Worm (Caenorhabditis elegans) whole organism, L1 larva: Measurements from ENCODE around the gene str-180.

Source experiments
- C04F5.9 ChIP-seq: sonication (generic microtip); optimal IDR thresholded peaks from 2 replicates; lab custom pipeline; 2016; ENCODE audit warnings: missing genetic modification characterization, missing compliant biosample characterization
- C34B4.2 ChIP-seq: sonication (generic microtip); optimal IDR thresholded peaks from 2 replicates; lab custom pipeline; 2017; ENCODE audit warnings: mild to moderate bottlenecking, missing genetic modification characterization, missing compliant biosample characterization
- Y116A8C.19 ChIP-seq: sonication (generic microtip); optimal IDR thresholded peaks from 2 replicates; lab custom pipeline; 2016; ENCODE audit warnings: missing compliant biosample characterization, missing genetic modification characterization, borderline replicate concordance
- alr-1 ChIP-seq: fragments of 200-800 bp; sonication (Bioruptor generic); optimal IDR thresholded peaks from 2 replicates; lab custom pipeline; 2018; ENCODE audit warnings: borderline replicate concordance, mild to moderate bottlenecking, missing genetic modification characterization, missing compliant biosample characterization
- ama-1 ChIP-seq: fragments of 150-350 bp; optimal IDR thresholded peaks from 2 replicates; lab custom pipeline; 2014
- blmp-1 ChIP-seq: fragments of 150-350 bp; optimal IDR thresholded peaks from 2 replicates; lab custom pipeline; 2014; ENCODE audit warnings: missing biosample characterization, missing genetic modification characterization
- ceh-63 ChIP-seq: fragments of 200-800 bp; sonication (Bioruptor generic); optimal IDR thresholded peaks from 2 replicates; lab custom pipeline; 2018; ENCODE audit warnings: mild to moderate bottlenecking, missing genetic modification characterization, missing compliant biosample characterization
- ceh-8 ChIP-seq: fragments of 200-800 bp; sonication (Bioruptor generic); optimal IDR thresholded peaks from 2 replicates; lab custom pipeline; 2018; ENCODE audit warnings: mild to moderate bottlenecking, missing genetic modification characterization, moderate library complexity, missing compliant biosample characterization
- ceh-82 ChIP-seq, 3 experiments: fragments of 150-350 bp in 1 of 3; sonication (generic microtip) in 2 of 3; optimal IDR thresholded peaks; 2 replicates each; lab custom pipeline; 2014 to 2017; ENCODE audit warnings: missing biosample characterization in 3 of 3, missing genetic modification characterization in 3 of 3
- ceh-90 ChIP-seq: sonication (generic microtip); optimal IDR thresholded peaks from 2 replicates; lab custom pipeline; 2016; ENCODE audit warnings: missing genetic modification characterization, missing compliant biosample characterization
- ces-1 ChIP-seq: fragments of 150-350 bp; optimal IDR thresholded peaks from 2 replicates; lab custom pipeline; 2014; ENCODE audit warnings: missing biosample characterization, missing genetic modification reagents, missing genetic modification characterization
- efl-1 ChIP-seq, 4 experiments: fragments of 150-350 bp; optimal IDR thresholded peaks in 3 of 4; peaks in 1 of 4; 1 replicate in 1 of 4; 2 replicates in 3 of 4; lab custom pipeline; 2014; ENCODE audit warnings: missing biosample characterization in 2 of 4, missing genetic modification characterization in 2 of 4, missing genetic modification reagents in 2 of 4
- efl-3 ChIP-seq: fragments of 200-800 bp; sonication (Bioruptor generic); optimal IDR thresholded peaks from 2 replicates; lab custom pipeline; 2018; ENCODE audit warnings: mild to moderate bottlenecking, missing genetic modification characterization, missing compliant biosample characterization
- egl-13 ChIP-seq: sonication (generic microtip); optimal IDR thresholded peaks from 2 replicates; lab custom pipeline; 2016; ENCODE audit warnings: missing genotype, missing genetic modification reagents, missing genetic modification characterization, missing compliant biosample characterization
- ets-5 ChIP-seq: fragments of 200-800 bp; sonication (Bioruptor generic); IDR thresholded peaks from 2 replicates; pipeline ENCODE4 v1.3.6; 2022; ENCODE audit warnings: missing genetic modification characterization, missing compliant biosample characterization
- fkh-4 ChIP-seq: sonication (generic microtip); optimal IDR thresholded peaks from 2 replicates; lab custom pipeline; 2016; ENCODE audit warnings: missing compliant biosample characterization, missing genetic modification characterization, borderline replicate concordance
- fos-1 ChIP-seq: fragments of 150-350 bp; optimal IDR thresholded peaks from 2 replicates; lab custom pipeline; 2014; ENCODE audit warnings: missing biosample characterization, missing genetic modification characterization
- hlh-17 ChIP-seq: fragments of 200-800 bp; sonication (Bioruptor generic); optimal IDR thresholded peaks from 2 replicates; lab custom pipeline; 2018; ENCODE audit warnings: missing genetic modification characterization, mild to moderate bottlenecking, missing compliant biosample characterization, moderate library complexity, borderline replicate concordance
- hlh-4 ChIP-seq: sonication (generic microtip); optimal IDR thresholded peaks from 2 replicates; lab custom pipeline; 2016; ENCODE audit warnings: mild to moderate bottlenecking, missing genetic modification characterization, missing compliant biosample characterization
- isw-1 ChIP-seq: fragments of 200-800 bp; sonication (Bioruptor generic); IDR thresholded peaks from 2 replicates; pipeline ENCODE4 v1.3.6; 2022; ENCODE audit warnings: missing genetic modification characterization, missing compliant biosample characterization
- jun-1 ChIP-seq: fragments of 150-350 bp; optimal IDR thresholded peaks from 2 replicates; lab custom pipeline; 2014; ENCODE audit warnings: missing biosample characterization, missing genetic modification reagents, missing genetic modification characterization
- lin-13 ChIP-seq: fragments of 150-350 bp; optimal IDR thresholded peaks from 2 replicates; lab custom pipeline; 2014; ENCODE audit warnings: missing biosample characterization, missing genetic modification reagents, missing genetic modification characterization
- lin-14 ChIP-seq: fragments of 200-800 bp; sonication (Bioruptor generic); optimal IDR thresholded peaks from 2 replicates; lab custom pipeline; 2018; ENCODE audit warnings: mild to moderate bottlenecking, missing genetic modification characterization, moderate library complexity, missing compliant biosample characterization
- lin-15B ChIP-seq: fragments of 150-350 bp; sonication (generic microtip); optimal IDR thresholded peaks from 3 replicates; lab custom pipeline; 2014; ENCODE audit warnings: missing biosample characterization, missing genetic modification characterization
- lin-35 ChIP-seq, 2 experiments: fragments of 150-350 bp; optimal IDR thresholded peaks; 2 replicates each; lab custom pipeline; 2014; ENCODE audit warnings: missing biosample characterization in 2 of 2, missing genetic modification characterization in 2 of 2, missing genetic modification reagents in 2 of 2
- lir-3 ChIP-seq: sonication (generic microtip); optimal IDR thresholded peaks from 2 replicates; lab custom pipeline; 2016; ENCODE audit warnings: mild to moderate bottlenecking, missing genetic modification characterization, moderate library complexity, missing compliant biosample characterization; ENCODE audit not compliant: poor library complexity
- lsy-2 ChIP-seq, 2 experiments: fragments of 150-350 bp; optimal IDR thresholded peaks; 2 replicates each; lab custom pipeline; 2014; ENCODE audit warnings: missing biosample characterization in 2 of 2, missing genetic modification characterization in 2 of 2
- mdl-1 ChIP-seq, 2 experiments: fragments of 150-350 bp; optimal IDR thresholded peaks; 2 replicates each; lab custom pipeline; 2014 to 2017; ENCODE audit warnings: missing biosample characterization in 2 of 2, missing genetic modification characterization in 2 of 2, inconsistent platforms in 1 of 2
- nhr-11 ChIP-seq: fragments of 150-350 bp; optimal IDR thresholded peaks from 2 replicates; lab custom pipeline; 2014; ENCODE audit warnings: missing biosample characterization, missing genetic modification characterization
- nhr-12 ChIP-seq: sonication (generic microtip); optimal IDR thresholded peaks from 2 replicates; lab custom pipeline; 2017; ENCODE audit warnings: missing biosample characterization, missing genetic modification characterization
- nhr-20 ChIP-seq: sonication (generic microtip); optimal IDR thresholded peaks from 2 replicates; lab custom pipeline; 2016; ENCODE audit warnings: mild to moderate bottlenecking, missing genetic modification characterization, missing compliant biosample characterization
- nhr-237 ChIP-seq: fragments of 150-350 bp; optimal IDR thresholded peaks from 2 replicates; lab custom pipeline; 2014; ENCODE audit warnings: missing biosample characterization, missing genetic modification characterization
- nhr-71 ChIP-seq: sonication (generic microtip); optimal IDR thresholded peaks from 2 replicates; lab custom pipeline; 2016; ENCODE audit warnings: mild to moderate bottlenecking, missing genetic modification characterization, moderate library complexity, missing compliant biosample characterization
- nhr-77 ChIP-seq: fragments of 150-350 bp; optimal IDR thresholded peaks from 2 replicates; lab custom pipeline; 2014; ENCODE audit warnings: missing biosample characterization, missing genetic modification characterization
- nhr-85 ChIP-seq: sonication (generic microtip); peaks from one replicate; lab custom pipeline; 2016; ENCODE audit warnings: missing genetic modification characterization, inconsistent platforms, missing compliant biosample characterization
- pag-3 ChIP-seq: sonication (generic microtip); optimal IDR thresholded peaks from 2 replicates; lab custom pipeline; 2017; ENCODE audit warnings: missing genetic modification characterization, mild to moderate bottlenecking, missing compliant biosample characterization, antibody characterized with exemption, borderline replicate concordance; ENCODE audit not compliant: insufficient read depth
- rnt-1 ChIP-seq: sonication (generic microtip); optimal IDR thresholded peaks from 2 replicates; lab custom pipeline; 2016; ENCODE audit warnings: mild to moderate bottlenecking, missing genetic modification characterization, moderate library complexity, missing compliant biosample characterization
- snu-23 ChIP-seq: sonication (generic microtip); optimal IDR thresholded peaks from 2 replicates; lab custom pipeline; 2016; ENCODE audit warnings: missing genetic modification characterization, missing compliant biosample characterization
- sox-4 ChIP-seq: sonication (generic microtip); optimal IDR thresholded peaks from 2 replicates; lab custom pipeline; 2016; ENCODE audit warnings: missing genetic modification characterization, missing compliant biosample characterization
- sptf-1 ChIP-seq: fragments of 150-350 bp; optimal IDR thresholded peaks from 2 replicates; lab custom pipeline; 2014; ENCODE audit warnings: missing biosample characterization, missing genetic modification characterization
- swsn-7 ChIP-seq: sonication (generic microtip); optimal IDR thresholded peaks from 2 replicates; lab custom pipeline; 2016; ENCODE audit warnings: missing genetic modification characterization, missing compliant biosample characterization
- tlp-1 ChIP-seq: fragments of 150-350 bp; optimal IDR thresholded peaks from 2 replicates; lab custom pipeline; 2014; ENCODE audit warnings: missing biosample characterization, missing genetic modification characterization
- unc-30 ChIP-seq: sonication (generic microtip); optimal IDR thresholded peaks from 2 replicates; lab custom pipeline; 2017; ENCODE audit warnings: missing biosample characterization, missing genetic modification characterization
- unc-86 ChIP-seq: sonication (generic microtip); optimal IDR thresholded peaks from 2 replicates; lab custom pipeline; 2016; ENCODE audit warnings: missing genetic modification characterization, missing compliant biosample characterization
- unc-98 ChIP-seq: fragments of 200-800 bp; sonication (Bioruptor generic); IDR thresholded peaks from 2 replicates; pipeline ENCODE4 v1.3.6; 2022; ENCODE audit warnings: missing genetic modification characterization, missing compliant biosample characterization
- vab-15 ChIP-seq: sonication (generic microtip); optimal IDR thresholded peaks from 2 replicates; lab custom pipeline; 2017; ENCODE audit warnings: missing genotype, mild to moderate bottlenecking, missing genetic modification characterization, missing compliant biosample characterization
- xbp-1 ChIP-seq: sonication (generic microtip); optimal IDR thresholded peaks from 2 replicates; lab custom pipeline; 2016; ENCODE audit warnings: missing genetic modification characterization, missing compliant biosample characterization
- zag-1 ChIP-seq: fragments of 150-350 bp; optimal IDR thresholded peaks from 2 replicates; lab custom pipeline; 2014; ENCODE audit warnings: missing biosample characterization, missing genetic modification characterization

The str-180 gene

DNA sequence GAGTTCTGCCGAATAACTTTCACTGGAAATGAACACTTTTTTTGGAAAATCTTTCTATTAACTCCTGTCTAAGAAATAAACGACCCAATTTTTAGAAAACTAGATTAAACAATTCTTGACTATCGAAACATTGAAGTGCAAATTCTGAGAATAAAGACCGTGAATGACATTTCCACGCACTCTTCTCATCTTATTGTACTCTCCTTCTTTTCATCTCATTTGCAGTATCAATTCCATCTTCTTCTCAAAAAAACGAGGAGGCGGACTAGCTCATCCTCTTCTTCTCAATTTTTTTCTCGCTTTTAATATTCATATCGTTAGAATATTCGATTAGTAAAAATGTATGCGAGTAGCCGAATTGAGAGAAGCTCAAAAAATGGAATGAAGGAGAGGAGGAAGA is 7.0 kb downstream of the str-180 start (continued):
- TF ChIP-seq zag-1 (tag; lab: Kevin White, UChicago), result no peak
- TF ChIP-seq nhr-71 (tag; lab: Kevin White, UChicago), result peak; percentile 71
- no peak for TF ChIP-seq unc-98 (GFP tag; lab: Robert Waterston, UW)
- no peak for TF ChIP-seq nhr-85 (tag; lab: Kevin White, UChicago)
- TF ChIP-seq nhr-237 (tag; lab: Kevin White, UChicago), result no peak
- no peak for TF ChIP-seq rnt-1 (tag; lab: Kevin White, UChicago)
- TF ChIP-seq egl-13 (tag; lab: Kevin White, UChicago), result no peak
- no peak for TF ChIP-seq blmp-1 (tag; lab: Kevin White, UChicago)
- TF ChIP-seq lsy-2 (tag; optimal IDR thresholded peaks at IDR 0.05; lab: Kevin White, UChicago), result peak; percentile 13 to 24
- no peak for TF ChIP-seq unc-30 (tag; lab: Kevin White, UChicago)
- TF ChIP-seq nhr-20 (tag; lab: Kevin White, UChicago), result no peak
- TF ChIP-seq mdl-1 (tag; optimal IDR thresholded peaks at IDR 0.05; lab: Kevin White, UChicago), result no peak
- no peak for TF ChIP-seq alr-1
- no peak for TF ChIP-seq lin-15B (tag; lab: Kevin White, UChicago)
- TF ChIP-seq ceh-82 (tag; optimal IDR thresholded peaks at IDR 0.05; lab: Kevin White, UChicago), result no peak
- no peak for TF ChIP-seq sptf-1
- TF ChIP-seq ets-5, result no peak
- TF ChIP-seq snu-23, result no peak
- TF ChIP-seq ceh-90, result no peak
- no peak for TF ChIP-seq nhr-11 (tag; lab: Kevin White, UChicago)
- peak; percentile 74 for TF ChIP-seq lin-14
- no peak for TF ChIP-seq lir-3 (tag; lab: Kevin White, UChicago)
- TF ChIP-seq fkh-4 (tag; lab: Kevin White, UChicago), result no peak
- no peak for TF ChIP-seq C04F5.9 (tag; lab: Kevin White, UChicago)
- TF ChIP-seq vab-15 (tag; lab: Kevin White, UChicago), result no peak
- TF ChIP-seq xbp-1, result peak; percentile 8
- TF ChIP-seq hlh-17 (GFP tag; lab: Kevin White, UChicago), result no peak
- no peak for TF ChIP-seq lin-13 (GFP tag; lab: Kevin White, UChicago)
- peak; percentile 8 for TF ChIP-seq swsn-7 (tag; lab: Kevin White, UChicago)
- no peak for TF ChIP-seq hlh-4
- no peak for TF ChIP-seq lin-35 (GFP tag; optimal IDR thresholded peaks at IDR 0.05; lab: Kevin White, UChicago)
- TF ChIP-seq nhr-12, result no peak
- no peak for TF ChIP-seq efl-1 (optimal IDR thresholded peaks at IDR 0.05; lab: Kevin White, UChicago)
- TF ChIP-seq efl-1 (GFP tag; optimal IDR thresholded peaks at IDR 0.05 in 1 of 2; lab: Kevin White, UChicago), result no peak

DNA sequence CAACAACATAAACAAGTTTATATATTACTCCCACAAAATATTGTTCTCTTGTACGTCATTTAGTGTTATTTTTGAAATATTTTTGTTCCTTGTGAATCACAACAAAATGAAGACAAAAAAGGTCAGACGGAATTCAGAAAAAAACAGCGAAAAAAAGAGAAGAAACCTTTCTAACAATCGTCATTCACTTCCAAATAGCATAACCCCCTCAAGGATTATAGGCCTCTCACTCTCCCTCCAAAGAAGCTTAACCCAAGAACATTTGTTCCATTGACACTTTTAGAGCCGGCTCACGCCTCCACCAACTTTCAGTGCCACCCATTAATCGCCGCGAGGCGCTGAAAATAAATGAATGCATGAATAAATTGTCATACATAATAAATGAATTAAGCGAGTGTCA is 9.1 kb downstream of the str-180 start:
- TF ChIP-seq fos-1 (tag; lab: Kevin White, UChicago), result no peak
- TF ChIP-seq C34B4.2 (tag; lab: Kevin White, UChicago), result no peak
- TF ChIP-seq ces-1 (GFP tag; lab: Kevin White, UChicago), result no peak
- TF ChIP-seq nhr-20 (tag; lab: Kevin White, UChicago), result no peak
- no peak for TF ChIP-seq sptf-1
- TF ChIP-seq egl-13 (tag; lab: Kevin White, UChicago), result no peak
- no peak for TF ChIP-seq nhr-237 (tag; lab: Kevin White, UChicago)
- no peak for TF ChIP-seq sox-4 (tag; lab: Kevin White, UChicago)
- no peak for TF ChIP-seq ama-1 (lab: Kevin White, UChicago)
- TF ChIP-seq snu-23, result no peak
- no peak for TF ChIP-seq mdl-1 (tag; optimal IDR thresholded peaks at IDR 0.05; lab: Kevin White, UChicago)
- TF ChIP-seq jun-1 (tag; lab: Kevin White, UChicago), result no peak
- TF ChIP-seq swsn-7 (tag; lab: Kevin White, UChicago), result no peak

- TF ChIP-seq pag-3, result no peak
- no peak for TF ChIP-seq efl-3
- TF ChIP-seq nhr-11 (tag; lab: Kevin White, UChicago), result no peak
- no peak for TF ChIP-seq Y116A8C.19 (tag; lab: Kevin White, UChicago)
- TF ChIP-seq isw-1 (GFP tag; lab: Robert Waterston, UW), result peak; percentile 36
- no peak for TF ChIP-seq C34B4.2 (tag; lab: Kevin White, UChicago)
- TF ChIP-seq lin-14, result peak; percentile 84
- no peak for TF ChIP-seq tlp-1 (tag; lab: Kevin White, UChicago)
- peak; percentile 72 to 99 (median 91) for TF ChIP-seq ceh-82 (tag; optimal IDR thresholded peaks at IDR 0.05; lab: Kevin White, UChicago)
- TF ChIP-seq nhr-77, result no peak
- TF ChIP-seq ceh-8 (GFP tag; lab: Kevin White, UChicago), result no peak
- no peak for TF ChIP-seq ceh-63 (GFP tag; lab: Kevin White, UChicago)
- no peak for TF ChIP-seq unc-98 (GFP tag; lab: Robert Waterston, UW)
- no peak for TF ChIP-seq fkh-4 (tag; lab: Kevin White, UChicago)
- TF ChIP-seq unc-86 (tag; lab: Kevin White, UChicago), result peak; percentile 57
- TF ChIP-seq lin-15B (tag; lab: Kevin White, UChicago), result no peak
- TF ChIP-seq nhr-71 (tag; lab: Kevin White, UChicago), result peak; percentile 41
- TF ChIP-seq egl-13 (tag; lab: Kevin White, UChicago), result peak; percentile 58
- TF ChIP-seq lsy-2 (tag; optimal IDR thresholded peaks at IDR 0.05; lab: Kevin White, UChicago), result peak in 1 of 2 experiments; percentile 51
Measured at ce11 chrV:6658765-6659164, 9.9 kb downstream of the str-180 start.
